Worm (Caenorhabditis elegans) whole organism, mixed stage, embryonic: ENCODE data around the gene T01H3.2.

Source experiments
- M03D4.4 ChIP-seq: sonication (generic microtip); optimal IDR thresholded peaks from 2 replicates; lab custom pipeline; 2017; ENCODE audit warnings: mild to moderate bottlenecking, missing genetic modification characterization, missing compliant biosample characterization
- blmp-1 ChIP-seq: fragments of 150-350 bp; optimal IDR thresholded peaks from 2 replicates; lab custom pipeline; 2014; ENCODE audit warnings: missing biosample characterization, missing genetic modification characterization
- ceh-39 ChIP-seq: fragments of 150-350 bp; optimal IDR thresholded peaks from 2 replicates; lab custom pipeline; 2014; ENCODE audit warnings: missing biosample characterization, missing genetic modification characterization
- ceh-43 ChIP-seq: fragments of 200-800 bp; sonication (Bioruptor generic); optimal IDR thresholded peaks from 2 replicates; lab custom pipeline; 2018; ENCODE audit warnings: mild to moderate bottlenecking, missing genetic modification characterization, moderate library complexity, missing compliant biosample characterization
- ceh-83 ChIP-seq: fragments of 200-800 bp; sonication (Bioruptor generic); optimal IDR thresholded peaks from 2 replicates; lab custom pipeline; 2018; ENCODE audit warnings: mild to moderate bottlenecking, missing genetic modification characterization, missing compliant biosample characterization
- ces-1 ChIP-seq: fragments of 150-350 bp; optimal IDR thresholded peaks from 2 replicates; lab custom pipeline; 2014; ENCODE audit warnings: missing biosample characterization, missing genetic modification reagents, missing genetic modification characterization
- cnd-1 ChIP-seq: fragments of 200-800 bp; sonication (Bioruptor generic); optimal IDR thresholded peaks from 2 replicates; lab custom pipeline; 2018; ENCODE audit warnings: mild to moderate bottlenecking, missing genetic modification characterization, missing compliant biosample characterization
- drap-1 ChIP-seq: fragments of 200-800 bp; sonication (Bioruptor generic); optimal IDR thresholded peaks from 3 replicates; lab custom pipeline; 2018; ENCODE audit warnings: mild to moderate bottlenecking, missing genetic modification characterization, missing compliant biosample characterization
- elt-1 ChIP-seq: sonication (generic microtip); optimal IDR thresholded peaks from 2 replicates; lab custom pipeline; 2017; ENCODE audit warnings: missing genetic modification characterization, mild to moderate bottlenecking, missing compliant biosample characterization, antibody characterized with exemption, moderate library complexity, borderline replicate concordance; ENCODE audit not compliant: insufficient read depth
- flh-1 ChIP-seq: fragments of 200-800 bp; sonication (Bioruptor generic); optimal IDR thresholded peaks from 2 replicates; lab custom pipeline; 2018; ENCODE audit warnings: mild to moderate bottlenecking, missing genetic modification characterization, moderate library complexity, missing compliant biosample characterization
- ham-2 ChIP-seq: fragments of 200-800 bp; sonication (Bioruptor generic); optimal IDR thresholded peaks from 2 replicates; lab custom pipeline; 2018; ENCODE audit warnings: mild to moderate bottlenecking, missing genetic modification characterization, missing compliant biosample characterization
- hlh-1 ChIP-seq: fragments of 150-350 bp; optimal IDR thresholded peaks from 2 replicates; lab custom pipeline; 2014; ENCODE audit warnings: missing biosample characterization, missing genetic modification reagents, missing genetic modification characterization
- lin-13 ChIP-seq: fragments of 150-350 bp; optimal IDR thresholded peaks from 2 replicates; lab custom pipeline; 2014; ENCODE audit warnings: missing biosample characterization, missing genetic modification characterization
- lin-32 ChIP-seq: fragments of 200-800 bp; sonication (Bioruptor generic); optimal IDR thresholded peaks from 2 replicates; lab custom pipeline; 2018; ENCODE audit warnings: mild to moderate bottlenecking, missing genetic modification characterization, missing compliant biosample characterization
- lsy-2 ChIP-seq: fragments of 150-350 bp; optimal IDR thresholded peaks from 2 replicates; lab custom pipeline; 2014; ENCODE audit warnings: missing biosample characterization, missing genetic modification characterization
- mab-5 ChIP-seq: fragments of 150-350 bp; optimal IDR thresholded peaks from 2 replicates; lab custom pipeline; 2014; ENCODE audit warnings: missing biosample characterization, missing genetic modification characterization
- mep-1 ChIP-seq: fragments of 150-350 bp; optimal IDR thresholded peaks from 2 replicates; lab custom pipeline; 2017; ENCODE audit warnings: missing biosample characterization, missing genetic modification reagents, missing genetic modification characterization, inconsistent platforms
- mls-2 ChIP-seq: sonication (generic microtip); optimal IDR thresholded peaks from 2 replicates; lab custom pipeline; 2016; ENCODE audit warnings: mild to moderate bottlenecking, missing genetic modification characterization, moderate library complexity, missing compliant biosample characterization
- nhr-12 ChIP-seq: fragments of 150-350 bp; optimal IDR thresholded peaks from 2 replicates; lab custom pipeline; 2014; ENCODE audit warnings: missing biosample characterization, missing genetic modification characterization
- nhr-2 ChIP-seq: fragments of 150-350 bp; optimal IDR thresholded peaks from 2 replicates; lab custom pipeline; 2014; ENCODE audit warnings: missing biosample characterization, missing genetic modification characterization
- nhr-28 ChIP-seq: fragments of 150-350 bp; optimal IDR thresholded peaks from 2 replicates; lab custom pipeline; 2014; ENCODE audit warnings: missing biosample characterization, missing genetic modification characterization
- pha-4 ChIP-seq: fragments of 150-350 bp; optimal IDR thresholded peaks from 2 replicates; lab custom pipeline; 2018; ENCODE audit warnings: missing biosample characterization, missing genetic modification reagents, missing genetic modification characterization
- sem-2 ChIP-seq: fragments of 200-800 bp; sonication (Bioruptor generic); optimal IDR thresholded peaks from 2 replicates; lab custom pipeline; 2018; ENCODE audit warnings: mild to moderate bottlenecking, missing genetic modification characterization, missing compliant biosample characterization
- snpc-4 ChIP-seq: fragments of 150-350 bp; optimal IDR thresholded peaks from 2 replicates; lab custom pipeline; 2014; ENCODE audit warnings: missing biosample characterization, missing genetic modification characterization
- sptf-1 ChIP-seq: sonication (generic microtip); optimal IDR thresholded peaks from 2 replicates; lab custom pipeline; 2017; ENCODE audit warnings: mild to moderate bottlenecking, missing genetic modification characterization, moderate library complexity, missing compliant biosample characterization
- tbx-8 ChIP-seq: fragments of 200-800 bp; sonication (Bioruptor generic); optimal IDR thresholded peaks from 2 replicates; lab custom pipeline; 2018; ENCODE audit warnings: mild to moderate bottlenecking, missing genetic modification characterization, moderate library complexity, missing compliant biosample characterization
- unc-120 ChIP-seq: sonication (generic microtip); optimal IDR thresholded peaks from 2 replicates; lab custom pipeline; 2017; ENCODE audit warnings: missing genetic modification characterization, missing compliant biosample characterization; ENCODE audit not compliant: poor library complexity, severe bottlenecking
- unc-39 ChIP-seq: fragments of 150-350 bp; optimal IDR thresholded peaks from 2 replicates; lab custom pipeline; 2014; ENCODE audit warnings: missing biosample characterization, missing genetic modification characterization
- unc-62 ChIP-seq: fragments of 150-350 bp; optimal IDR thresholded peaks from 2 replicates; lab custom pipeline; 2014; ENCODE audit warnings: missing biosample characterization, missing genetic modification reagents, missing genetic modification characterization
- zip-8 ChIP-seq: fragments of 150-350 bp; optimal IDR thresholded peaks from 2 replicates; lab custom pipeline; 2014; ENCODE audit warnings: missing biosample characterization, missing genetic modification characterization
- ztf-11 ChIP-seq: fragments of 150-350 bp; optimal IDR thresholded peaks from 2 replicates; lab custom pipeline; 2014; ENCODE audit warnings: missing biosample characterization, missing genetic modification characterization

T01H3.2 gene

ce11 chrII:7866081-7866480, 11.7 kb downstream of the T01H3.2 start:
- TF ChIP-seq tbx-8 = no peak
- TF ChIP-seq unc-120 (tag; lab: Kevin White, UChicago) = no peak
- TF ChIP-seq ces-1 (GFP tag; lab: Kevin White, UChicago) = no peak
- TF ChIP-seq lin-32 (GFP tag; lab: Kevin White, UChicago) = no peak
- no peak for TF ChIP-seq zip-8 (tag; lab: Kevin White, UChicago)
- TF ChIP-seq elt-1 (tag; lab: Kevin White, UChicago) = no peak

DNA sequence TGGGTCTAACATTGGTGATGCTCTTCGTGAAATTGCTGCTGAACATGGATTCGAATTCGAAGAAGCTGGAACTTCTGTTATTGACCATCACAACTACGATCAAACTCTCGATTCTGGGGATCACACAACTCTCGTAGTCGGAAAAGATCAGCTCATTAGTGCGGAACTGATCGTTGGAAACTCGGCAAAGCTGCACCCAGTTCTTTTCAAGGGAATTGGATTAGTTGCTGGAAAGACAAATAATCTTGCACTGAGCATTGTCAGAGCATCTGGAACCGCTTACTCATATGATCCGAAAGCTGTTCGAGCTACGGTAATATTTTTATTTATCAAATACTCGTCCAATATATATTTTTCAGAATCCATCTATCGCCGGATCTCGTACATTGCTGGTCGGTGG, 12.9 kb downstream of the T01H3.2 start:
- no peak for TF ChIP-seq lsy-2 (tag; lab: Kevin White, UChicago)
- TF ChIP-seq unc-120 (tag; lab: Kevin White, UChicago) = no peak
- TF ChIP-seq ham-2 (GFP tag; lab: Kevin White, UChicago) = no peak

DNA sequence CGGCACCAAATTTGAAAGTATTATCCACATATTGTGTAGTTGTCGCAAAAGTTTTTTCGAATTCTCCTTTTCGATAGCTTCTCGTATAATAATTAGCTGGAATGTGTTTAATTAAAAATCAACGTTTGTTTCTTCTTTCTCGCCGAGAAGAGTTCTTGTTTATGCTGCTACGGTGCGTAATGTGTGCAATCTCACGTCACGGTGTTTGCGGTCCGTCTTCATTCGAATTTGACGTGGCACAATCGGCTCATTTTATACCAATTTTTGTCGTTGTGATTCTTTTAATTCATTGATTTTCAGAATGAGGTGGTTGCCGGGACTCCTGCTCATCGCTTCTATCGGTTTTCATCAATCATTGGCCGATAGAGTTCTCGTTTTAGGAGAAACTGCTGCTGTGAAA, 13.6 kb downstream of the T01H3.2 start, which contains the start of gene ostb-1:
ostb-1 (plus strand) TSS at position 301 of the 400 bp plus-strand sequence.
- TF ChIP-seq mep-1 = peak; percentile 18
- no peak for TF ChIP-seq M03D4.4 (tag; lab: Kevin White, UChicago)
- TF ChIP-seq ceh-39 (tag; lab: Kevin White, UChicago) = no peak
- TF ChIP-seq ces-1 (GFP tag; lab: Kevin White, UChicago) = peak; percentile 19
- no peak for TF ChIP-seq mls-2 (tag; lab: Kevin White, UChicago)
- no peak for TF ChIP-seq zip-8 (tag; lab: Kevin White, UChicago)
- TF ChIP-seq hlh-1 (tag; lab: Kevin White, UChicago) = no peak
- TF ChIP-seq ceh-43 = no peak
- TF ChIP-seq ham-2 (GFP tag; lab: Kevin White, UChicago) = no peak
- no peak for TF ChIP-seq sptf-1 (tag; lab: Kevin White, UChicago)
- TF ChIP-seq flh-1 (GFP tag; lab: Kevin White, UChicago) = no peak
- no peak for TF ChIP-seq elt-1 (tag; lab: Kevin White, UChicago)
- no peak for TF ChIP-seq mab-5 (tag; lab: Kevin White, UChicago)
- peak; percentile 19 for TF ChIP-seq pha-4 (tag; lab: Kevin White, UChicago)
- no peak for TF ChIP-seq nhr-28
- TF ChIP-seq lin-13 (tag; lab: Kevin White, UChicago) = no peak
- TF ChIP-seq unc-62 (GFP tag; lab: Kevin White, UChicago) = no peak
- TF ChIP-seq unc-39 = no peak
- TF ChIP-seq lsy-2 (tag; lab: Kevin White, UChicago) = peak; percentile 79
- TF ChIP-seq sem-2 (GFP tag; lab: Kevin White, UChicago) = no peak
- no peak for TF ChIP-seq cnd-1 (tag; lab: Kevin White, UChicago)
- TF ChIP-seq drap-1 (GFP tag; lab: Kevin White, UChicago) = no peak
- TF ChIP-seq blmp-1 (tag; lab: Kevin White, UChicago) = no peak
- no peak for TF ChIP-seq snpc-4
- TF ChIP-seq tbx-8 = no peak
- TF ChIP-seq nhr-2 (tag; lab: Kevin White, UChicago) = no peak
- TF ChIP-seq ztf-11 (tag; lab: Kevin White, UChicago) = no peak
- TF ChIP-seq nhr-12 = no peak
- no peak for TF ChIP-seq ceh-83 (GFP tag; lab: Kevin White, UChicago)

- TF ChIP-seq elt-1 (tag; lab: Kevin White, UChicago) = no peak
- TF ChIP-seq nhr-12 = no peak
- no peak for TF ChIP-seq mab-5 (tag; lab: Kevin White, UChicago)
- TF ChIP-seq sptf-1 (tag; lab: Kevin White, UChicago) = peak; percentile 20
- TF ChIP-seq unc-62 (GFP tag; lab: Kevin White, UChicago) = no peak
Observed at ce11 chrII:7863480-7864125, 14.2 kb downstream of the T01H3.2 start.
